Worm (Caenorhabditis elegans): ENCODE data around the gene npr-11.

ce11 chrX:1294607-1295303 is 39.3 kb upstream of the npr-11 start, which contains the start of gene dop-4:
- TF ChIP-seq aly-1 (tag; optimal IDR thresholded peaks at IDR 0.05): no peak
- no peak for TF ChIP-seq flt-1 (GFP tag; IDR thresholded peaks at IDR 0.05)
- TF ChIP-seq scrt-1 (GFP tag; IDR thresholded peaks at IDR 0.05): no peak
- TF ChIP-seq ama-1 (optimal IDR thresholded peaks at IDR 0.05): no peak
- no peak for TF ChIP-seq pes-1 (GFP tag; IDR thresholded peaks at IDR 0.05)
- TF ChIP-seq ets-7 (tag; optimal IDR thresholded peaks at IDR 0.05): no peak
- TF ChIP-seq sea-1 (GFP tag; conservative IDR thresholded peaks at IDR 0.05): no peak
- TF ChIP-seq hmbx-1 (tag; optimal IDR thresholded peaks at IDR 0.05): no peak
- no peak for TF ChIP-seq hmg-4 (GFP tag; optimal IDR thresholded peaks at IDR 0.05)
- TF ChIP-seq ceh-36 (tag; optimal IDR thresholded peaks at IDR 0.05): no peak

Data from whole organism, early embryonic.